Worm (Caenorhabditis elegans) whole organism, dauer: ENCODE data around the gene figl-1.

ENCODE experiments used
- unc-62 ChIP-seq: sonication (generic microtip); optimal IDR thresholded peaks from 2 replicates; lab custom pipeline; 2017; ENCODE audit warnings: missing biosample characterization, missing genetic modification reagents, missing genetic modification characterization

figl-1 gene

ce11 chrV:4345714-4346113 lies at the start of gene figl-1:
Gene figl-1, minus strand, starts transcription at chrV:4345999.
- no peak for TF ChIP-seq unc-62

DNA sequence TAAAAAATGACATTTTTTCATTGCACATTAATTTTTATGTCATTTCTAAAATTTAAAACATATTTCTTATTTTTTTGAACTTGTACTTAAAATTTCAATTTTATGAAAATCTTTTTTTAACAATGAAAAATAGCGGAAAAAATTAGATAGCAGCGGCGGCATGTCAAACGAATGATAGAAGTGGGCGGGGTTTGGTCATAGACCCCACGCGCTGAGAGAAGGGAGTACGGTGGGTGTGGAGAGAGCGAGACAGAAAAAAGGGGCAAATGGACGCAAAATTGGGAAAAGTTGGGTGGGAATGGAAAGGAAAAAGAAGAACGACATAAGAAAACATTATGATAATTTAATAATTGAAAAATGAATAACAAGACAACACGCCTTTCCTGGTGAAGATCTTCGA lies 42.1 kb upstream of the figl-1 start:
- no peak for TF ChIP-seq unc-62

DNA sequence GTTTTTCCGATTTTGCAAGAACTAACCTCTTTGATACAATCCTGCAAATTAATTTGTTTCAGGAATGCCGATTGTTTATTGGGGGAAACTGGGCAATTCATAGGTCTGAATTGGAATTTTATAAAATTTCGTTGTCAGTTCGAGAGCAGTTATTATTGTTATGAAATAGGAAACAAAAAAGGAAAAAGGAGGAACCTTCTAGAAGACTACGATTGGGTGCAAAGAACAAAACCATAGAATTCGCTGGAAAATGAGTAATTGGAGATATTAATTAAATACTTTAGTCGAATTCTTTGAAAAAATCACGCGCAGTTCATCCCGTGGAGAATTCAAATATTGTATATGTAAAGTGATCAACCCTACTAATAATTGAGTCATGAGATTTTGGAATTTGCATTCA lies 41.6 kb upstream of the figl-1 start, which contains the start of gene F13A2.9:
F13A2.9 (minus strand) TSS at position 101 of the 400 bp plus-strand sequence.
- TF ChIP-seq unc-62: no peak

DNA sequence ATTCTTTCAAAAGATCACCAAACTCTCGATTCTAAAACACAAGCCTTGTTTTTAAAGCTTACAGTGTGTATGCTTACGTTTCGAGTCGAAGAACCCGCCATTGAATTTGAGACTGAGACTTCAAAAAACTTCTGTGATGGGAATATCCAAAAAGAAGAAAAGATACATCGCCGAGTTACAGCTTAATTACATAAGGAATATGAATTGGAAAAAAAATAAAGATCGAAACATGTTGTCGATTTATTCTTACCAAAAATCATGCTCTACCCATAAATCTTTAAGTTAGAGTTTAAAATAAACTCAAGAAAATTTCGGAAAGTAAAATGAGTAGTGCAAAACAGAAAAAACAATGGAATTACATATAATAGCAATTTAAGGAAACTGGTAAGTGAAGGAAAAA lies 40.4 kb upstream of the figl-1 start, which contains the start of gene F13A2.10:
F13A2.10 (minus strand) TSS at position 101 of the 400 bp plus-strand sequence.
- no peak for TF ChIP-seq unc-62

ce11 chrV:4384482-4384881 lies 38.7 kb upstream of the figl-1 start, which contains the start of gene F13A2.2:
Gene F13A2.2, minus strand, starts transcription at chrV:4384582.
- no peak for TF ChIP-seq unc-62

DNA sequence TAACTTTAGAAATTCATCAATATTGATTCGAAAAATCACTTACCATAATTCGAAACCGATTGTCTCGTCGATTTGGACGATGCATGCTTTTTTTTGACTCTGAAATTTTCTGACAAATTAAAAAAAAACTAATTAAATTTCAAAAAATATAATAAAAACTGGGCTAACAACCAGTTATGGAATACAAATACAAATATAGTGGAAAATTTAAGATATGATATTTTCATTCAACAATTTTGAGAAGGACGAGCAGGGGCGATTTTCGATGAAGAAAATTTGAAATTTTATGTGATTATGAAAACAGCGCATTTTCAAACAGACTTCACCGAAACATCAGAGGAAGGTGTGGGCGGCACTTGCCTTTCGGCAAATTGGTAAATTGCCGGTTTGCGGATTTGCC lies 36.5 kb upstream of the figl-1 start, which contains the start of gene F13A2.1:
F13A2.1 (minus strand) TSS at position 101 of the 400 bp plus-strand sequence.
- TF ChIP-seq unc-62: no peak

- TF ChIP-seq unc-62: no peak
Observed at ce11 chrV:4377622-4378021, 31.8 kb upstream of the figl-1 start, which contains the start of gene F32D1.8. Gene F32D1.8, minus strand, starts transcription at chrV:4377722.

DNA sequence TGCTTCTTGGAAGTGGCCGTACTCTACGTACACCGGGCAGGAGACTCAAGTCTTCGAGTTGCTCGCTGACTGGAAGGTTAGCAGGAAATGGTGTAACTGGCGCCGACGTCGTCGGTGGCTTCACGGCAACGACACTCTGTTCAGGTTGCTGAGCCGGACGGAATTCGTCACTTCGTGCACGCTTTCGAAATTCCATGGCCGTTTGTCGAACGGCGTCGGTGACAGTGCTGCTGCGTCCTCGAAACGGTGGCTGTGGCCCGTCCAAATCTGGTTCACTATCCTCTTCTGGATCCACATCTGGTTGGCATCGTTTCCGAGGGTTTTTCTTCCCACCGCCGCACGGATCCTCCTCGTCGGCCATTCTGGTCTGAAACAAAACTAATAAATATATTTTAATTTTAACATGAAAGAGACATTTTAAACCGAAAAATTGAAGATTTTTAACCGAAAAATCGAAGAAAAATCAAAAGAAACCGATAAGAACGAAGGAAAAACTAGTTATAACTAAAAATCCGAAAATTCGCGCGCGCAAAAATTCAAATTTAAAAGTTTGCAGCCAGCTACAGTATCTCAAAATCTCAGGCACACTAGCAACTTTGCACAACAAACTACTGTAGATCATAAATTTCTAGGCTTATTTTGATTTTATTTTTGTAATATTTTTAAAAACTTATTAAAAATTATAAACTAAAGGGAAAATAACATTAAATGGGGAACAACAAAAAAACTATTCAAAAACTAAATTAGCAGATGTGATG lies 30.2 kb upstream of the figl-1 start, which contains the start of gene F32D1.7:
F32D1.7 (minus strand) TSS at position 367 of the 758 bp plus-strand sequence.
- no peak for TF ChIP-seq unc-62

- TF ChIP-seq unc-62: no peak
Observed at ce11 chrV:4374625-4375024, 28.8 kb upstream of the figl-1 start, which contains the start of gene neg-1. Gene neg-1, minus strand, starts transcription at chrV:4374874.

- no peak for TF ChIP-seq unc-62
Observed at ce11 chrV:4373656-4374055, 27.9 kb upstream of the figl-1 start.

DNA sequence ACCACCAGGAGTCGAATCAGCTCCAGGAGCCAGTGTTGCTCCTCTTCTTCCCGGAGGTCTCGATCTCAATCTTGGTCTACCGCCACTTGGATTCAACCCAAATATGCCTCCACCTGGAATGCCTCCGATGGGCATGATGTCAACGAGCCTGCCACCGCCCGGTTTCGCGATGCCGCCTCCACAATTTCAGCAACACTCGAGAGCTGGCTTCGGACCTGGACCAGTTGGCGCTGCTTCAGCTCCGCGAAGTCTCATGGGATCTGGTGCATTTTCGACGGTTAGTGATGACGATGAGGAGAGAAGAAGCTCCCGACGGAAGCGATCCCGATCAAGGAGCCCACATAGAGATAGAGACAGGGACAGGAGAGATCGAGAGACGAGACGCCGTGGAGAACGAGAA lies 27.2 kb upstream of the figl-1 start:
- TF ChIP-seq unc-62: no peak

- TF ChIP-seq unc-62: no peak
Observed at ce11 chrV:4371309-4371933, 25.6 kb upstream of the figl-1 start, which contains the start of the genes gmpr-1 and fipp-1. Gene gmpr-1, minus strand, starts transcription at chrV:4371383. Gene fipp-1, plus strand, starts transcription at chrV:4371807.

- no peak for TF ChIP-seq unc-62
Observed at ce11 chrV:4370515-4370914, 24.7 kb upstream of the figl-1 start.

DNA sequence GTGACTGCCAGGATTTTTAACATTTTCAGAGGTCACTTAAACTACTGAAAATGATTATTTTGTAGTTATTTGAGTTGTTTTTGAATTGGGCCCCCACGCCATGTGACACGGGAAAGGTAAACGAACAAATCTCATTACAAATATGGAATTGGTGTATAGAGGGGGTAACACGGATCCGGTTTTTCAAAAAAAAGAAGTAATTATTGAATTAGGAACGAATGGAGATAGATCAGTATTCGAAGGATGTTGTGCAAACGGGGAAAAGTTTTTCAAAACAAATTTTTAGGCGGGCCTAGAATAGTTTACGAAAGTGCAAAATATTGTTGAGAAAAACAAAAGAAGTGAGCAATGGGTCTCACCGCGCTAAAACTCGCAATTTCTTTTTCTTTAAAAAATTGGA lies 20.6 kb upstream of the figl-1 start, which contains the start of gene F32D1.11:
F32D1.11 (minus strand) TSS at position 101 of the 400 bp plus-strand sequence.
- no peak for TF ChIP-seq unc-62

- TF ChIP-seq unc-62: no peak
Observed at ce11 chrV:4364517-4364916, 18.7 kb upstream of the figl-1 start, which contains the start of gene grl-13. Gene grl-13, minus strand, starts transcription at chrV:4364617.

DNA sequence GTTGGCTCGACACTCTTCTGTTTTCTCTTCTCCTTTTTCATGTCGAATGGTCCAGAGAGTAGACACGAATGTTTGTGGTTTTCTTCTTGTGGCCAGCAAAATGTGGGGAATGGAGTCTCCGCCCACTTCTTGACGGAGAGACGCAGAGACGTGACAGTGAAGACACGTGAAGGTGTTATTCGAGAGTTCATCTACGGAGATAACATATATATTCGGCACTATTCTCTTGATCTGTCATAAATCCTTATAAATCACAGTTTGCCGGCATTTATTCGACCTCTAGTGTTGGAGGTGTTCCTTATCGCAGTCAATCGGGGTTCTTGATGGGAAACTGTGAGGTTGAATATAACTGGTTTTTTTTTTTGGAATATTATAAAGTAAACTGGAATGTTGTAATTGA lies 15.7 kb upstream of the figl-1 start, which contains the start of gene F32D1.3:
F32D1.3 (minus strand) TSS at position 65 of the 400 bp plus-strand sequence.
- TF ChIP-seq unc-62: no peak

- TF ChIP-seq unc-62: no peak
Observed at ce11 chrV:4360018-4360417, 14.2 kb upstream of the figl-1 start.
